Fruit fly (Drosophila melanogaster) whole organism, pupa: Measurements from ENCODE around the gene CG34348.

Source experiments
- CG10348 ChIP-seq: fragments of 200-800 bp; sonication (Bioruptor generic); IDR thresholded peaks from 2 replicates; pipeline ENCODE4 v1.3.6; 2022; ENCODE audit warnings: missing biosample characterization, missing genetic modification characterization
- CG12605 ChIP-seq: fragments of 200-800 bp; sonication (Bioruptor generic); IDR thresholded peaks from 2 replicates; pipeline ENCODE4 v1.3.6; 2022; ENCODE audit warnings: missing biosample characterization, missing genetic modification characterization
- CG13204 ChIP-seq: fragments of 200-800 bp; sonication (Bioruptor generic); optimal IDR thresholded peaks from 2 replicates; lab custom pipeline; 2018; ENCODE audit warnings: missing biosample characterization, mild to moderate bottlenecking, missing genetic modification characterization, moderate library complexity
- CG14655 ChIP-seq: fragments of 200-800 bp; sonication (Bioruptor generic); optimal IDR thresholded peaks from 3 replicates; lab custom pipeline; 2017; ENCODE audit warnings: mild to moderate bottlenecking, missing biosample characterization, missing genetic modification reagents, missing genetic modification characterization
- CG15710 ChIP-seq: fragments of 200-800 bp; sonication (Bioruptor generic); optimal IDR thresholded peaks from 2 replicates; lab custom pipeline; 2018; ENCODE audit warnings: missing biosample characterization, mild to moderate bottlenecking, missing genetic modification characterization, moderate library complexity
- CG17806 ChIP-seq: fragments of 200-800 bp; sonication (Bioruptor generic); optimal IDR thresholded peaks from 2 replicates; lab custom pipeline; 2018; ENCODE audit warnings: missing biosample characterization, mild to moderate bottlenecking, missing genetic modification characterization, moderate library complexity
- CG32121 ChIP-seq: fragments of 200-800 bp; sonication (Bioruptor generic); IDR thresholded peaks from 2 replicates; pipeline ENCODE4 v1.3.6; 2022; ENCODE audit warnings: missing biosample characterization, missing genetic modification characterization
- CG34367 ChIP-seq: fragments of 200-800 bp; sonication (Bioruptor generic); optimal IDR thresholded peaks from 2 replicates; lab custom pipeline; 2018; ENCODE audit warnings: missing biosample characterization, mild to moderate bottlenecking, missing genetic modification characterization
- CG4496 ChIP-seq: fragments of 200-800 bp; sonication (Bioruptor generic); IDR thresholded peaks from 3 replicates; pipeline ENCODE4 v1.3.6; 2022; ENCODE audit warnings: missing biosample characterization, missing genetic modification characterization
- CG8159 ChIP-seq: fragments of 200-800 bp; sonication (Bioruptor generic); optimal IDR thresholded peaks from 3 replicates; lab custom pipeline; 2018; ENCODE audit warnings: missing biosample characterization, mild to moderate bottlenecking, missing genetic modification characterization, moderate library complexity
- CG8301 ChIP-seq: fragments of 200-800 bp; sonication (Bioruptor generic); optimal IDR thresholded peaks from 2 replicates; lab custom pipeline; 2018; ENCODE audit warnings: missing biosample characterization, mild to moderate bottlenecking, missing genetic modification characterization
- CG9948 ChIP-seq: fragments of 200-800 bp; sonication (Bioruptor generic); optimal IDR thresholded peaks from 2 replicates; lab custom pipeline; 2018; ENCODE audit warnings: missing biosample characterization, mild to moderate bottlenecking, missing genetic modification characterization, moderate library complexity
- D1 ChIP-seq: fragments of 200-800 bp; sonication (Bioruptor generic); optimal IDR thresholded peaks from 2 replicates; lab custom pipeline; 2018; ENCODE audit warnings: missing biosample characterization, mild to moderate bottlenecking, missing genetic modification characterization, moderate library complexity
- EcR ChIP-seq: fragments of 200-800 bp; sonication (Bioruptor generic); optimal IDR thresholded peaks from 3 replicates; lab custom pipeline; 2019; ENCODE audit warnings: missing biosample characterization, missing genetic modification characterization, mild to moderate bottlenecking, moderate library complexity, missing genetic modification reagents
- Ets98B ChIP-seq: fragments of 200-800 bp; sonication (Bioruptor generic); IDR thresholded peaks from 2 replicates; pipeline ENCODE4 v1.3.6; 2022; ENCODE audit warnings: missing biosample characterization, missing genetic modification characterization
- Pif1A ChIP-seq: fragments of 200-800 bp; sonication (Bioruptor generic); optimal IDR thresholded peaks from 3 replicates; lab custom pipeline; 2016; ENCODE audit warnings: missing biosample characterization, missing genetic modification characterization
- Pif1B ChIP-seq: fragments of 200-800 bp; sonication (Bioruptor generic); optimal IDR thresholded peaks from 3 replicates; lab custom pipeline; 2016; ENCODE audit warnings: missing biosample characterization, missing genetic modification characterization
- Snoo ChIP-seq: fragments of 200-800 bp; sonication (Bioruptor generic); optimal IDR thresholded peaks from 3 replicates; lab custom pipeline; 2017; ENCODE audit warnings: missing biosample characterization, mild to moderate bottlenecking, missing genetic modification characterization, inconsistent platforms
- fd96Ca ChIP-seq: fragments of 200-800 bp; sonication (Bioruptor generic); IDR thresholded peaks from 3 replicates; pipeline ENCODE4 v1.3.6; 2022; ENCODE audit warnings: missing biosample characterization, missing genetic modification characterization
- gl ChIP-seq: fragments of 200-800 bp; sonication (Bioruptor generic); optimal IDR thresholded peaks from 2 replicates; lab custom pipeline; 2018; ENCODE audit warnings: missing biosample characterization, mild to moderate bottlenecking, missing genetic modification characterization
- rn ChIP-seq: fragments of 200-800 bp; sonication (Bioruptor generic); IDR thresholded peaks from 2 replicates; pipeline ENCODE4 v1.3.6; 2022; ENCODE audit warnings: missing biosample characterization, missing genetic modification characterization

CG34348 gene

DNA sequence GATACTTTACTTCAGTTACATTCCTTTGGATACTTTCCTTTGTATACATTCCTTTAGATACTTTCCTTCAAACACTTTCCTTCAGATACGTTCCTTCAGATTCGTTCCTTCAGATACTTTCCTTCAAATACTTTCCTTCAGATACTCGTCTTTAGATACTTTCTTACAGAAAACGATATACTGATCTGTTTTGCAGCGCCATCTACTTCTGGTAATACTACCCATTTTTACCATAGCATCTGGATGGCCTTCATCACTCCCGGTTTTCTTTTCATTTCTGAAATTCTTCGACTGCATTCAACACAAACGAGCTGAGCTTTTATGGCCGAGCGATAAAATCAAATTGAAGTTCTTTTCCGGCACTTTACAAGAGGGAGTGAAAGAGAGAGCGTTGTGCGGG lies 19.8 kb upstream of the CG34348 start:
- TF ChIP-seq CG4496 (GFP tag; lab: Robert Waterston, UW) (no peak), CG32121 (GFP tag; lab: Robert Waterston, UW) (no peak), rn (GFP tag; lab: Robert Waterston, UW) (no peak), Pif1B (GFP tag; lab: Kevin White, UChicago) (no peak), CG12605 (GFP tag; lab: Robert Waterston, UW) (no peak), Ets98B (no peak), CG15710 (no peak), fd96Ca (GFP tag; lab: Robert Waterston, UW) (no peak), EcR (no peak), CG14655 (no peak), Snoo (tag; lab: Kevin White, UChicago) (no peak), CG8159 (tag; lab: Kevin White, UChicago) (no peak), Pif1A (GFP tag; lab: Kevin White, UChicago) (no peak), gl (tag; lab: Kevin White, UChicago) (no peak)

DNA sequence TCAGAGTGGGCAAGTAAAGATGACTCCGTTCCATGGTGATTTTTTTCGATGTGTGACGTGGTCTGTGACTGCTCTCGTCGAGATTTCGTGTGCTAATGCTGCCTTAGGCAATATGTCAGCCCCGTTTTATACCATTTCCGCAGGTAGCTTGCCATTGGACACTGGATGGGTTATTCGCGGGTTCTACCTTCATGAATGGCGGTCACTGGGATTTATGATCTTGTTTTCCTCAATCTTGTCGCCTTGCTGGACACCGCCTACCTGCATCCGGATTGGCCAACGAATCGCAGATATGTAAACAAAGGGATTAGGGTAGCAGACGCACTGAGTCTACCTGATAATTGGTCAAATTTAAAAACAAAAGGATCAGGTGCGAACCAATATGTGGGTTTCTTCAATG lies 17.4 kb upstream of the CG34348 start, which contains the start of gene sisA:
Gene sisA, minus strand, starts transcription at position 101 of the 400 bp plus-strand sequence.
- TF ChIP-seq CG8159 (tag; lab: Kevin White, UChicago) (no peak), D1 (tag; lab: Kevin White, UChicago) (no peak), gl (tag; lab: Kevin White, UChicago) (no peak), CG34367 (tag; lab: Kevin White, UChicago) (no peak), CG13204 (no peak), CG12605 (GFP tag; lab: Robert Waterston, UW) (no peak), CG9948 (tag; lab: Kevin White, UChicago) (no peak), CG15710 (no peak), CG4496 (GFP tag; lab: Robert Waterston, UW) (no peak), rn (GFP tag; lab: Robert Waterston, UW) (no peak), Pif1B (GFP tag; lab: Kevin White, UChicago) (no peak)

DNA sequence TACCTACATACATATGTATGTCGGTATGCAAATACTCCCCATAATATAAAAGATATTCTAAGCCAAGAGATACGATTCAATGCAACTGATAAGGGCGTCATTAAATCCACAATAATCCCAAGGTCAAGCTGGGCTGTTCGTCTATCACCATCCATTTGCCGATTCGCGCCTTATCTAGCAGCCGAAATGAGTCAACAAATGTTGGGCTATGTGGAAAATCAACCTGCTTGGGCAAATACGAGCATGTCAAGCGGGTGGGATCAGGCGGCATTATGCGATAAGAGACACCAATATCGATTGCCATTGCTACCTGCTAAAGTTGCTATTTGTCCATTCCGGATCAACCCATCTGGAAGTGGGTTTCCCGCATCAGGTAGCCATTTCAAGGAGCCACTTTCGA lies 17.0 kb upstream of the CG34348 start:
- TF ChIP-seq CG17806 (tag; lab: Kevin White, UChicago) (no peak), CG8159 (tag; lab: Kevin White, UChicago) (no peak), Snoo (tag; lab: Kevin White, UChicago) (no peak), CG10348 (GFP tag; lab: Robert Waterston, UW) (no peak), CG32121 (GFP tag; lab: Robert Waterston, UW) (no peak), rn (GFP tag; lab: Robert Waterston, UW) (no peak)

DNA sequence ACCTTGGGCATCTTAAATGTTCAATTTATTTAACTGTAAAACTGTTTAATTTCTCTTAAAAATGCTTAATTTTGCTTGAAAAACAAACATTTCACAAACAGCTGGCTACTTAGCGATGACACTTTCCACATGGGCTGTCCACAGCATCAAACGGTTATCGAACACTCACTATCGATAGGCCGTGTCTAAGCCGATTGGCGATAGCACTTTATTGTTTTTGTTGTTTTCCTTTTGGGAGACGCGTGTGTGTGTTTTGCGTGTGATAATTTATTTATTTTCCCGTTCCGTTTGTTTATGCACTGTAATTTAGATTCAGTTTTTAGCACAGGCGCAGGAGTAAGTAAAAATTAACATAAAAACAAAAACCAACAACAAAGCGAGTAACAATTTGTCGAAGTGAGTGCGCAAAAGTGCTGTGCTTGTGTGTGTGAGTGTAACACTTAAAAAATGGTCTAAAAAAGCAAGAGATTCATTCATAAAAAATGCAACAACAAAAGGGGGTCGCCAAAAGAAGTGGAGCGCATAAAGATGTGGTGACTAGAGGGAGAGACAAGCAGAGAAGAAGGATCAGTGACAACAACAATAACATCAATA lies 14.4 kb upstream of the CG34348 start, which contains the start of gene Gapvd1:
Gene Gapvd1, plus strand, starts transcription at position 211 of the 594 bp plus-strand sequence.
- TF ChIP-seq Pif1A (GFP tag; lab: Kevin White, UChicago) (no peak), fd96Ca (GFP tag; lab: Robert Waterston, UW) (0 out of 3 replicates have a peak, but pooled peaks have one; percentile 22), CG8159 (tag; lab: Kevin White, UChicago) (peak; percentile 1), CG4496 (GFP tag; lab: Robert Waterston, UW) (0 out of 3 replicates have a peak, but pooled peaks have one; percentile 9), rn (GFP tag; lab: Robert Waterston, UW) (no peak), Ets98B (peak; percentile 39), EcR (peak; percentile 15)

DNA sequence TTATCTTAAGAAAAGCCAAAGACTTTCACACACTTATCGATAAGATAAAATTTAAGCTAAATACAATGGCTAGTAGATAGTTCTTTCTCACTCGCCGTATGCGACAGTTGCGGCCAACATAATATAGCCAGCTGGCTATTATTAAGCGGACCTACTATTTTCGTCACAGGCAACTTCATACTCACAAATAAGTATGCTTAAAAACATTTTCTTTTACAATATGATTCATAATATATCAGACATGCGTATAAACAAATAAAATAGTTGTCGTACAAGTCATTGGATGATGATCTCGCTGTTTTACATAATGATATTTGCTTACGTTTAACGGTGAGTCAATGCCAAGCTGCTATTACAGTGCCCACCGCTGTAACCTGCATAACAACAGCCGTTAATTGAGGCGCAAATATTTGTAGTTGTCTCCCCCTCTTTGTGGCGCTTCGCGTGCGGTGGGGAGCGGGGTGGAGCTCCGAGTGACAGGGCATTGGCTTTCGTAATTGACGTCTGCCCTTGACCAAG lies 13.4 kb upstream of the CG34348 start:
- TF ChIP-seq Snoo (tag; lab: Kevin White, UChicago) (peak; percentile 52), fd96Ca (GFP tag; lab: Robert Waterston, UW) (peak; percentile 76), CG15710 (peak; percentile 76), CG14655 (no peak), rn (GFP tag; lab: Robert Waterston, UW) (peak; percentile 50; the same call in 1 of the 2 replicates), CG10348 (GFP tag; lab: Robert Waterston, UW) (no peak), EcR (peak; percentile 96), CG13204 (no peak), CG4496 (GFP tag; lab: Robert Waterston, UW) (peak; percentile 79), CG9948 (tag; lab: Kevin White, UChicago) (peak; percentile 70), CG17806 (tag; lab: Kevin White, UChicago) (peak; percentile 66), gl (tag; lab: Kevin White, UChicago) (peak; percentile 39), CG8301 (tag; lab: Kevin White, UChicago) (peak; percentile 77), CG34367 (tag; lab: Kevin White, UChicago) (peak; percentile 72), D1 (tag; lab: Kevin White, UChicago) (no peak), Ets98B (peak; percentile 56), Pif1B (GFP tag; lab: Kevin White, UChicago) (peak; percentile 67), CG8159 (tag; lab: Kevin White, UChicago) (peak; percentile 76), CG12605 (GFP tag; lab: Robert Waterston, UW) (0 out of 2 replicates have a peak, but pooled peaks have one; percentile 13), Pif1A (GFP tag; lab: Kevin White, UChicago) (peak; percentile 78), CG32121 (GFP tag; lab: Robert Waterston, UW) (peak; percentile 66)
